Worm (Caenorhabditis elegans): ENCODE measurements around the gene str-20.

DNA sequence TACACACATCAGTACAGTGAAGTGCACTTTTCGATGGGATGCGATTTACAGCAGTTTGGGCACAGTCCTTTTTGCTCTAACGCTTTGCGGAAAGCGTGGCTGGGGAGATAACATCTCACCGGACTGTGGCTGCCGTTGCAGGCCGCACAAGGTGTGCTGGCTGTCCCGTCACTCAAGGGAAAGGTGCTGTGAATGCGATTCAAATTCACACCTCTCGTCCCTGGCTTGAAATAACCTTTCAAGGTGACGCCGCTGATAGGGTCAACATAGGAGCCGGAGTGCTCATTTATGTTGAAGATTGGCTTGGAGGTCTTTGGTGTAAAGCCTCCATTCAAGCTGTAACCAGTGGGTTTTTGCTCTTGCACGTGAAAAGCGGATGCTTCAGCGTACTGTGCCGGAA, 37.8 kb downstream of the str-20 start:
- TF ChIP-seq mab-5 (tag; optimal IDR thresholded peaks at IDR 0.05) (no peak), pha-4 (tag; optimal IDR thresholded peaks at IDR 0.05) (no peak), unc-39 (tag; optimal IDR thresholded peaks at IDR 0.05) (no peak), elt-3 (tag; optimal IDR thresholded peaks at IDR 0.05) (no peak), nhr-28 (tag; optimal IDR thresholded peaks at IDR 0.05) (no peak), nhr-2 (tag; optimal IDR thresholded peaks at IDR 0.05) (no peak), zip-8 (tag; optimal IDR thresholded peaks at IDR 0.05) (no peak), nhr-237 (tag; optimal IDR thresholded peaks at IDR 0.05) (no peak)
